Worm (Caenorhabditis elegans): ENCODE results near the gene F26F2.3.

- TF ChIP-seq ama-1 (optimal IDR thresholded peaks at IDR 0.05) = no peak
- no peak for TF ChIP-seq hmbx-1 (tag; optimal IDR thresholded peaks at IDR 0.05)
- TF ChIP-seq hmg-4 (GFP tag; optimal IDR thresholded peaks at IDR 0.05) = no peak
- no peak for TF ChIP-seq flt-1 (GFP tag; IDR thresholded peaks at IDR 0.05)
- TF ChIP-seq ets-7 (tag; optimal IDR thresholded peaks at IDR 0.05) = no peak
- no peak for TF ChIP-seq B0310.2 (tag; optimal IDR thresholded peaks at IDR 0.05)
- TF ChIP-seq F13C5.2 (tag; optimal IDR thresholded peaks at IDR 0.05) = no peak
- no peak for TF ChIP-seq tbx-37 (GFP tag; conservative IDR thresholded peaks at IDR 0.05)
- TF ChIP-seq aly-1 (tag; optimal IDR thresholded peaks at IDR 0.05) = no peak
- no peak for TF ChIP-seq ceh-36 (tag; optimal IDR thresholded peaks at IDR 0.05)
- no peak for TF ChIP-seq tbx-11 (GFP tag; IDR thresholded peaks at IDR 0.05)
- no peak for TF ChIP-seq hnd-1 (tag; optimal IDR thresholded peaks at IDR 0.05)
- no peak for TF ChIP-seq sea-1 (GFP tag; conservative IDR thresholded peaks at IDR 0.05)
- TF ChIP-seq pes-1 (GFP tag; IDR thresholded peaks at IDR 0.05) = no peak
Observed at ce11 chrV:20599795-20600194, 33.4 kb upstream of the F26F2.3 start, which contains the start of gene col-163.

Measured in whole organism, early embryonic.